Fruit fly (Drosophila melanogaster): ENCODE measurements around the gene nol.

DNA sequence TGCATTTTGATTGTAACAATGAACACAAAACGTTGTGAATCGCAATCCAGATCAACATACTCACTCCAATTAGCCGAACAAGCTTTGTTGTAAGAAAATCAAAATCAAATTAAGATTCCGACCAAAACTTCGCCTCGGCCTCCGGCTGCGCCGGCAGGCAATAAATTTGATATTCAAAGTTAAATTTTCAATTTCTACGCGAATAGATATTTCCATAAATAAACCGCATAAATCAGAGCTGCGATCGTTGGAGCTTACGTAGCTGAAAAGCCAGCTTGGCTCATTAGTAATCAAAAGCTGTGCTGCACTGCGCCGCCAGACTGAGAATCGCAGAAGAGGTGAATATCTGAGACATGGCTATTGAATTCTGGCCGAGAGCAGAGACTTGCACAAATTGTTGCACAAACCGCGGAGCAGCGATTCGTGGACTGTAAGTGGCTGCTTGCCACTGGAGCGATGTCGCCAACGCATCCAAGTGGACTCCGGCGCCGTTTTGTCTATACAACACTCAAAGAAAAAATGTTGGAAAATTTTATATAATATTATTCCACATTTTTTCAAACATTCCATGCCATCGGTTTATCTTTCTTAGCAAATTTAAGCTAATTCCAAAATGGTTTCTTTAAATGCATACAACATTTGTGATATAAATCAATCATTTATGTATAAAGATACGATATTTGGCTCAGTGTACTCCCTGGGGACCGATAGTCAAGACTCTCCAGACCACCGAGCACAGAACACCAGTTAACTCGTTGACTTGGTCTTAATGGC, 18.0 kb downstream of the nol start:
- no peak for TF ChIP-seq pad (GFP tag; optimal IDR thresholded peaks at IDR 0.05)
- TF ChIP-seq kay (GFP tag; ENCODE audit: borderline replicate concordance): no peak
- TF ChIP-seq CG11617 (GFP tag; optimal IDR thresholded peaks at IDR 0.05): no peak
- no peak for TF ChIP-seq CG7101 (tag; optimal IDR thresholded peaks at IDR 0.05)

Data from whole organism, adult.